Worm (Caenorhabditis elegans) whole organism, L3 larva: Measurements from ENCODE around the gene Y116A8C.23.

Experiments
- ceh-16 ChIP-seq: sonication (generic microtip); optimal IDR thresholded peaks from 2 replicates; lab custom pipeline; 2017; ENCODE audit warnings: missing biosample characterization, missing genetic modification characterization
- ceh-28 ChIP-seq: fragments of 150-350 bp; optimal IDR thresholded peaks from 2 replicates; lab custom pipeline; 2014; ENCODE audit warnings: missing biosample characterization, missing genetic modification reagents, missing genetic modification characterization
- elt-2 ChIP-seq: sonication (generic microtip); optimal IDR thresholded peaks from 2 replicates; lab custom pipeline; 2016; ENCODE audit warnings: missing genetic modification reagents, mild to moderate bottlenecking, missing genetic modification characterization, missing compliant biosample characterization
- fkh-10 ChIP-seq: sonication (generic microtip); optimal IDR thresholded peaks from 2 replicates; lab custom pipeline; 2017; ENCODE audit warnings: missing biosample characterization, missing genetic modification reagents, missing genetic modification characterization
- fos-1 ChIP-seq: fragments of 150-350 bp; optimal IDR thresholded peaks from 2 replicates; lab custom pipeline; 2014; ENCODE audit warnings: missing biosample characterization, missing genetic modification characterization
- hmg-11 ChIP-seq: sonication (generic microtip); optimal IDR thresholded peaks from 2 replicates; lab custom pipeline; 2016; ENCODE audit warnings: missing genetic modification characterization, missing compliant biosample characterization
- nfya-1 ChIP-seq: sonication (generic microtip); optimal IDR thresholded peaks from 2 replicates; lab custom pipeline; 2017; ENCODE audit warnings: missing genetic modification characterization, mild to moderate bottlenecking, missing compliant biosample characterization, antibody characterized with exemption, moderate library complexity; ENCODE audit not compliant: insufficient read depth
- ztf-11 ChIP-seq: fragments of 150-350 bp; optimal IDR thresholded peaks from 2 replicates; lab custom pipeline; 2014; ENCODE audit warnings: missing biosample characterization, missing genetic modification characterization

ce11 chrIV:17045691-17046090 is 7.7 kb upstream of the Y116A8C.23 start, which contains the start of gene clec-195:
- no peak for TF ChIP-seq fos-1
- TF ChIP-seq fkh-10 (GFP tag; lab: Kevin White, UChicago): no peak
- TF ChIP-seq nfya-1: no peak
- TF ChIP-seq elt-2 (tag; lab: Kevin White, UChicago): no peak
- no peak for TF ChIP-seq ztf-11 (tag; lab: Kevin White, UChicago)
- TF ChIP-seq ceh-28: no peak
- no peak for TF ChIP-seq ceh-16
- TF ChIP-seq hmg-11 (tag; lab: Kevin White, UChicago): no peak
